Worm (Caenorhabditis elegans) whole organism, young adult: Measurements from ENCODE around the gene F31F4.1.

Experiments used
- B0336.3 ChIP-seq: fragments of 200-800 bp; sonication (Bioruptor generic); IDR thresholded peaks from 2 replicates; pipeline ENCODE4 v1.3.6; 2022; ENCODE audit warnings: missing genetic modification characterization, missing compliant biosample characterization
- Y53F4B.3 ChIP-seq: fragments of 200-800 bp; sonication (Bioruptor generic); IDR thresholded peaks from 2 replicates; pipeline ENCODE4 v1.3.6; 2022; ENCODE audit warnings: missing genetic modification reagents, missing genetic modification characterization, missing compliant biosample characterization
- gei-17 ChIP-seq: fragments of 200-800 bp; sonication (Bioruptor generic); optimal IDR thresholded peaks from 2 replicates; lab custom pipeline; 2018; ENCODE audit warnings: mild to moderate bottlenecking, missing genetic modification characterization, missing compliant biosample characterization

ce11 chrV:726573-727483 lies 43.0 kb downstream of the F31F4.1 start:
- TF ChIP-seq gei-17 (GFP tag; lab: Kevin White, UChicago) (no peak), Y53F4B.3 (GFP tag; lab: Robert Waterston, UW) (no peak), B0336.3 (peak; percentile 7; the same call in 1 of the 2 replicates)
